Worm (Caenorhabditis elegans): ENCODE data around the gene serp-1.1.
A peak's percentile ranks its signal among the peaks of the same experiment; 100 is the strongest.

Gene serp-1.1

DNA sequence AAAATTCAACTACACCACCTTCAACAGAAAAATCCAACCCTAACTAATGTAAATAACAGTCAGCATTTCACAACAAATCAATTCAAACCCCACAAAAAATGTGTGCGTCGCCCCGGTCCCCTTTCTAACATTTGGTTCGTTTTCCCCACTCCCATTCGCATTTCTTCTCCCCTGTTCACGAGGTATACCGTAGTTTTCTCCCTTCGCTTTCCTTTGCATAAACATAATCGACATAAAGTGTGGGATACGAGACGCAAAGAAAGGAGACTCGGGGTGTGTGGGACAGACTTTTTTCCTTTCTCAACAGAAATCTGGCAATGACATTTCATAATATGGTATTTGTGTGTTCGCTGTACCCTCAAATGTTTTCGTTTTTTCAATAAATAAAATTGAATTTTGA, 30.0 kb upstream of the serp-1.1 start:
- TF ChIP-seq mdt-29 (GFP tag; IDR thresholded peaks at IDR 0.05) (no peak), ceh-44 (GFP tag; IDR thresholded peaks at IDR 0.05) (no peak), lir-3 (tag; optimal IDR thresholded peaks at IDR 0.05) (no peak), Y105C5A.15 (GFP tag; IDR thresholded peaks at IDR 0.05) (no peak), T20F7.1 (GFP tag; optimal IDR thresholded peaks at IDR 0.05) (no peak), lin-29 (GFP tag; IDR thresholded peaks at IDR 0.05) (no peak), dmd-9 (GFP tag; IDR thresholded peaks at IDR 0.05) (no peak), unc-39 (tag; optimal IDR thresholded peaks at IDR 0.05) (no peak), tag-97 (GFP tag; IDR thresholded peaks at IDR 0.05) (no peak), mdl-1 (tag; optimal IDR thresholded peaks at IDR 0.05) (no peak), nhr-10 (tag; optimal IDR thresholded peaks at IDR 0.05) (no peak), nhr-25 (tag; optimal IDR thresholded peaks at IDR 0.05; ENCODE audit: borderline replicate concordance, insufficient read depth) (no peak), egl-43 (GFP tag; IDR thresholded peaks at IDR 0.05) (no peak), pha-4 (GFP tag; IDR thresholded peaks at IDR 0.05) (no peak), pha-4 (tag; optimal IDR thresholded peaks at IDR 0.05) (no peak), Y48G9A.11 (GFP tag; IDR thresholded peaks at IDR 0.05) (no peak)

ce11 chrX:15814548-15814947, 26.8 kb upstream of the serp-1.1 start:
- TF ChIP-seq spr-3 (GFP tag; optimal IDR thresholded peaks at IDR 0.05) (no peak), unc-62 (GFP tag; optimal IDR thresholded peaks at IDR 0.05 in 1 of 2) (peak in 1 of 2 experiments; percentile 74), unc-62 (tag; optimal IDR thresholded peaks at IDR 0.05) (no peak), aha-1 (tag) (peak; percentile 75), pqm-1 (tag; optimal IDR thresholded peaks at IDR 0.05) (no peak)

- TF ChIP-seq zag-1 (tag; optimal IDR thresholded peaks at IDR 0.05) (no peak), nhr-76 (tag; optimal IDR thresholded peaks at IDR 0.05) (no peak), mdt-29 (GFP tag; IDR thresholded peaks at IDR 0.05) (no peak), ceh-20 (GFP tag; IDR thresholded peaks at IDR 0.05) (no peak), rbr-2 (tag; optimal IDR thresholded peaks at IDR 0.05) (no peak), nhr-237 (tag; optimal IDR thresholded peaks at IDR 0.05) (no peak), duxl-1 (tag; optimal IDR thresholded peaks at IDR 0.05; ENCODE audit: poor library complexity) (no peak), dmd-9 (GFP tag; IDR thresholded peaks at IDR 0.05) (no peak), fkh-10 (GFP tag; optimal IDR thresholded peaks at IDR 0.05) (no peak), jun-1 (tag; optimal IDR thresholded peaks at IDR 0.05) (no peak), egl-43 (GFP tag; IDR thresholded peaks at IDR 0.05) (no peak), pha-4 (GFP tag; IDR thresholded peaks at IDR 0.05) (no peak), pha-4 (tag; optimal IDR thresholded peaks at IDR 0.05) (no peak), daf-16 (GFP tag; optimal IDR thresholded peaks at IDR 0.05) (no peak), daf-16 (tag; optimal IDR thresholded peaks at IDR 0.05) (no peak), dve-1 (tag; optimal IDR thresholded peaks at IDR 0.05; ENCODE audit: insufficient read depth) (no peak), dpl-1 (GFP tag; optimal IDR thresholded peaks at IDR 0.05) (no peak), F49E8.2 (tag; optimal IDR thresholded peaks at IDR 0.05; ENCODE audit: borderline replicate concordance) (no peak), vab-7 (GFP tag; IDR thresholded peaks at IDR 0.05) (no peak)
These were observed 19.2 kb upstream of the serp-1.1 start, which contains the start of gene Y7A5A.8 for ce11 chrX:15822197-15822596. TSS of gene Y7A5A.8 (plus strand) at chrX:15822497.

- no peak for TF ChIP-seq spr-3 (GFP tag; optimal IDR thresholded peaks at IDR 0.05)
- no peak for TF ChIP-seq nhr-28 (tag; optimal IDR thresholded peaks at IDR 0.05)
- TF ChIP-seq aha-1 (tag) = peak; percentile 54
These were observed 14.5 kb upstream of the serp-1.1 start, which contains the start of gene Y7A5A.9 for ce11 chrX:15826866-15827265. TSS of gene Y7A5A.9 (plus strand) at chrX:15827166.

- TF ChIP-seq mdt-29 (GFP tag; IDR thresholded peaks at IDR 0.05) = no peak
- TF ChIP-seq nhr-11 (tag; optimal IDR thresholded peaks at IDR 0.05) = no peak
- no peak for TF ChIP-seq nhr-6 (tag; optimal IDR thresholded peaks at IDR 0.05)
- TF ChIP-seq nhr-237 (tag; optimal IDR thresholded peaks at IDR 0.05) = no peak
- TF ChIP-seq hif-1 (tag; optimal IDR thresholded peaks at IDR 0.05) = no peak
- no peak for TF ChIP-seq dpl-1 (GFP tag; optimal IDR thresholded peaks at IDR 0.05)
- TF ChIP-seq fos-1 (tag; optimal IDR thresholded peaks at IDR 0.05) = no peak
- TF ChIP-seq arid-1 (GFP tag; conservative IDR thresholded peaks at IDR 0.05) = no peak
- no peak for TF ChIP-seq R02D3.7 (tag; optimal IDR thresholded peaks at IDR 0.05)
- no peak for TF ChIP-seq D1046.2 (GFP tag; IDR thresholded peaks at IDR 0.05)
- TF ChIP-seq F10B5.3 (tag; optimal IDR thresholded peaks at IDR 0.05) = no peak
- TF ChIP-seq lin-39 (tag; optimal IDR thresholded peaks at IDR 0.05) = no peak
- no peak for TF ChIP-seq pha-4 (GFP tag; IDR thresholded peaks at IDR 0.05)
- no peak for TF ChIP-seq pha-4 (tag; optimal IDR thresholded peaks at IDR 0.05)
These were observed 13.3 kb upstream of the serp-1.1 start, which contains the start of gene Y7A5A.20 for ce11 chrX:15828059-15828458. TSS of gene Y7A5A.20 (plus strand) at chrX:15828359.

All from whole organism, L4 larva.